Worm (Caenorhabditis elegans) whole organism, midembryonic: ENCODE measurements around the gene ttbk-3.

Experiments
- T22C8.4 ChIP-seq: fragments of 200-800 bp; sonication (Bioruptor generic); IDR thresholded peaks from 2 replicates; pipeline ENCODE4 v1.3.6; 2022; ENCODE audit warnings: missing genetic modification characterization, missing compliant biosample characterization
- flt-1 ChIP-seq: fragments of 200-800 bp; sonication (Bioruptor generic); IDR thresholded peaks from 2 replicates; pipeline ENCODE4 v1.3.6; 2022; ENCODE audit warnings: missing genetic modification characterization, missing compliant biosample characterization
- klf-2 ChIP-seq: fragments of 200-800 bp; sonication (Bioruptor generic); conservative IDR thresholded peaks from 2 replicates; pipeline ENCODE4 v1.3.6; 2022; ENCODE audit warnings: missing genetic modification reagents, missing genetic modification characterization, missing compliant biosample characterization
- med-1 ChIP-seq: sonication (generic microtip); optimal IDR thresholded peaks from 2 replicates; lab custom pipeline; 2017; ENCODE audit warnings: missing genetic modification characterization, mild to moderate bottlenecking, missing compliant biosample characterization, antibody characterized with exemption, missing genetic modification reagents; ENCODE audit not compliant: insufficient read depth
- ref-1 ChIP-seq: fragments of 200-800 bp; sonication (Bioruptor generic); conservative IDR thresholded peaks from 2 replicates; pipeline ENCODE4 v1.3.6; 2022; ENCODE audit warnings: missing genetic modification reagents, missing genetic modification characterization, missing compliant biosample characterization
- tab-1 ChIP-seq: fragments of 200-800 bp; sonication (Bioruptor generic); IDR thresholded peaks from 2 replicates; pipeline ENCODE4 v1.3.6; 2022; ENCODE audit warnings: missing genetic modification characterization, missing compliant biosample characterization
- ztf-23 ChIP-seq: fragments of 200-800 bp; sonication (Bioruptor generic); IDR thresholded peaks from 2 replicates; pipeline ENCODE4 v1.3.6; 2022; ENCODE audit warnings: missing genetic modification reagents, missing genetic modification characterization, missing compliant biosample characterization
- ztf-29 ChIP-seq: fragments of 200-800 bp; sonication (Bioruptor generic); IDR thresholded peaks from 2 replicates; pipeline ENCODE4 v1.3.6; 2022; ENCODE audit warnings: missing genetic modification reagents, missing genetic modification characterization, missing compliant biosample characterization

DNA sequence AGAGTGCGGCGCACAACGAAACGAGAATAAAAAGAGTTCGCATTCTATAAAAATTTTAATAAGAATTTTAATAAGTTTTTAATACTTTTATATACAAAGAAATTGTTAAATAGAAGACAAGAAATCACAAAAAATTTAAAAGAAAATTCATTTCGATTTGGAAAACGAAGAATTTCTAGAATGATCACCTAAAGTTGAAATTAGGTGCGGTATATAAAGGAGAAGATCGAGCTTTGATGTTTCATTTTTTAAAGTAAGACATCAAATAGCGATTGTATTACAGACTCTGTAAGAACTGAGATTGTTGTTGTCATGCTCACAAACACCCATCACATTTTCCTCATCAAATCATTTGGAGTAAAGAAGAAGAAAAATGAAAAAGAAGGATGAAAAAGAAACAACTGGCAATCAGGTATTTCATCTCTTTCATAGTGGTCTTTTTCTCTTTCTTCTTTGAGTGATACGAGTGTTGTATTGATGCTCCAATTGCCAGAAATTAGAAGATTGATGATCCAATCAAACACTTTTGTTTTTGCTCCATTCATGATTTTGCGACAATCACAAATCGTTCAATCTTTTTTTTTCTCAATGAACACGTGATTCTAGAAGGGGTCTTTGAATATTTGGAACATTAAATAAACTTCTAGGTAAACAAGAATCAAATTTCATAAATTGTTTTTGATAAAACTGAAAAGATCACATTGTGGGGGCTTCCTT is 38.6 kb upstream of the ttbk-3 start, which contains the start of gene dur-1:
- TF ChIP-seq flt-1 (GFP tag; lab: Robert Waterston, UW): no peak
- TF ChIP-seq tab-1: no peak
- TF ChIP-seq ref-1 (GFP tag; lab: Robert Waterston, UW): no peak
- TF ChIP-seq med-1 (GFP tag; lab: Kevin White, UChicago): no peak
- TF ChIP-seq T22C8.4 (GFP tag; lab: Robert Waterston, UW): no peak
- no peak for TF ChIP-seq ztf-23 (GFP tag; lab: Robert Waterston, UW)
- no peak for TF ChIP-seq klf-2
- TF ChIP-seq ztf-29 (GFP tag; lab: Robert Waterston, UW): no peak
